Fruit fly (Drosophila melanogaster) whole organism, embryonic: ENCODE measurements around the gene Osi16.

Experiments
- CG12391 ChIP-seq: fragments of 200-800 bp; sonication (Bioruptor generic); optimal IDR thresholded peaks from 3 replicates; lab custom pipeline; 2018; ENCODE audit warnings: missing biosample characterization, mild to moderate bottlenecking, missing genetic modification characterization, moderate library complexity
- CG13287 ChIP-seq: fragments of 200-800 bp; sonication (Bioruptor generic); IDR thresholded peaks from 2 replicates; pipeline ENCODE4 v1.3.6; 2022; ENCODE audit warnings: missing biosample characterization, missing genetic modification characterization; ENCODE audit not compliant: partially characterized antibody
- CG30020 ChIP-seq: fragments of 200-800 bp; optimal IDR thresholded peaks from 2 replicates; lab custom pipeline; 2019; ENCODE audit warnings: missing biosample characterization, mild to moderate bottlenecking, missing genetic modification characterization, moderate library complexity
- Fer3 ChIP-seq: fragments of 200-800 bp; sonication (Bioruptor generic); optimal IDR thresholded peaks from 2 replicates; lab custom pipeline; 2018; ENCODE audit warnings: missing biosample characterization, mild to moderate bottlenecking, missing genetic modification characterization, moderate library complexity
- MBD-R2 ChIP-seq: fragments of 200-800 bp; sonication (Bioruptor generic); IDR thresholded peaks from 2 replicates; pipeline ENCODE4 v1.3.6; 2022; ENCODE audit warnings: missing biosample characterization, missing genetic modification characterization
- Med ChIP-seq: fragments of 200-800 bp; sonication (Bioruptor generic); peaks from one replicate; lab custom pipeline; 2016; ENCODE audit warnings: missing biosample characterization, missing genetic modification characterization, mild to moderate bottlenecking, inconsistent platforms, moderate library complexity
- Rfx ChIP-seq: fragments of 200-800 bp; sonication (Bioruptor generic); IDR thresholded peaks from 2 replicates; pipeline ENCODE4 v1.3.6; 2022; ENCODE audit warnings: missing biosample characterization, missing genetic modification characterization
- bowl ChIP-seq: fragments of 200-800 bp; sonication (Bioruptor generic); IDR thresholded peaks from 2 replicates; pipeline ENCODE4 v1.3.6; 2022; ENCODE audit warnings: missing biosample characterization, missing genetic modification characterization
- psq ChIP-seq: fragments of 200-800 bp; sonication (Bioruptor generic); optimal IDR thresholded peaks from 2 replicates; lab custom pipeline; 2017; ENCODE audit warnings: missing biosample characterization, missing genetic modification characterization
- seq ChIP-seq: fragments of 200-800 bp; sonication (Bioruptor generic); IDR thresholded peaks from 2 replicates; pipeline ENCODE4 v1.3.6; 2022; ENCODE audit warnings: missing biosample characterization, missing genetic modification characterization
- ssp ChIP-seq: fragments of 200-800 bp; sonication (Bioruptor generic); IDR thresholded peaks from 2 replicates; pipeline ENCODE4 v1.3.6; 2022; ENCODE audit warnings: missing biosample characterization, missing genetic modification characterization
- ttk ChIP-seq: fragments of 200-800 bp; sonication (Bioruptor generic); IDR thresholded peaks from 2 replicates; pipeline ENCODE4 v2.1.2; 2022; ENCODE audit warnings: missing biosample characterization, missing genetic modification characterization
- wor ChIP-seq: fragments of 200-800 bp; sonication (Bioruptor generic); IDR thresholded peaks from 2 replicates; pipeline ENCODE4 v1.3.6; 2022; ENCODE audit warnings: missing biosample characterization, missing genetic modification characterization

dm6 chr3R:6269986-6270385, 35.1 kb upstream of the Osi16 start:
- no peak for TF ChIP-seq wor (GFP tag; lab: Robert Waterston, UW)
- TF ChIP-seq ssp (GFP tag; lab: Robert Waterston, UW) = no peak
- no peak for TF ChIP-seq seq (GFP tag; lab: Robert Waterston, UW)
- TF ChIP-seq ttk = no peak
- no peak for TF ChIP-seq Med (GFP tag; lab: Kevin White, UChicago)
- TF ChIP-seq bowl = no peak
- no peak for TF ChIP-seq psq (GFP tag; lab: Kevin White, UChicago)
- no peak for TF ChIP-seq Rfx (GFP tag; lab: Robert Waterston, UW)
- no peak for TF ChIP-seq CG13287 (GFP tag; lab: Robert Waterston, UW)
- TF ChIP-seq CG30020 = no peak
- TF ChIP-seq MBD-R2 (GFP tag; lab: Robert Waterston, UW) = no peak
- no peak for TF ChIP-seq Fer3
- no peak for TF ChIP-seq CG12391 (tag; lab: Kevin White, UChicago)
